Fruit fly (Drosophila melanogaster) whole organism, adult: ENCODE results near the gene CG43318.

ENCODE experiments used
- CG1620 ChIP-seq: fragments of 200-800 bp; sonication (Bioruptor generic); optimal IDR thresholded peaks from 2 replicates; lab custom pipeline; 2016; ENCODE audit warnings: missing biosample characterization, missing genetic modification characterization
- CG33017 ChIP-seq: fragments of 200-800 bp; sonication (Bioruptor generic); optimal IDR thresholded peaks from 2 replicates; lab custom pipeline; 2018; ENCODE audit warnings: missing biosample characterization, mild to moderate bottlenecking, missing genetic modification characterization, moderate library complexity
- Clk ChIP-seq: fragments of 200-800 bp; sonication (Bioruptor generic); optimal IDR thresholded peaks from 2 replicates; lab custom pipeline; 2017; ENCODE audit warnings: missing biosample characterization, missing genetic modification characterization
- Mnt ChIP-seq: fragments of 200-800 bp; sonication (Bioruptor generic); optimal IDR thresholded peaks from 2 replicates; lab custom pipeline; 2016; ENCODE audit warnings: missing biosample characterization, mild to moderate bottlenecking, missing genetic modification characterization
- bab1 ChIP-seq: fragments of 200-800 bp; sonication (Bioruptor generic); optimal IDR thresholded peaks from 3 replicates; lab custom pipeline; 2019; ENCODE audit warnings: missing biosample characterization, mild to moderate bottlenecking, missing genetic modification characterization, moderate library complexity
- cic ChIP-seq: fragments of 200-800 bp; sonication (Bioruptor generic); optimal IDR thresholded peaks from 2 replicates; lab custom pipeline; 2017; ENCODE audit warnings: missing biosample characterization, mild to moderate bottlenecking, missing genetic modification characterization, moderate library complexity
- cnc ChIP-seq, 2 experiments: fragments of >200 bp; optimal IDR thresholded peaks; 2 replicates each; lab custom pipeline; 2017
- kay ChIP-seq: fragments of 200-800 bp; sonication (Bioruptor generic); peaks from one replicate; lab custom pipeline; 2016; ENCODE audit warnings: missing biosample characterization, missing genetic modification characterization, borderline replicate concordance
- pad ChIP-seq: fragments of 200-800 bp; sonication (Bioruptor generic); optimal IDR thresholded peaks from 3 replicates; lab custom pipeline; 2017; ENCODE audit warnings: missing biosample characterization, missing genetic modification characterization, mild to moderate bottlenecking, moderate library complexity, missing genetic modification reagents
- tj ChIP-seq: fragments of 200-800 bp; sonication (Bioruptor generic); optimal IDR thresholded peaks from 3 replicates; lab custom pipeline; 2017; ENCODE audit warnings: missing biosample characterization, mild to moderate bottlenecking, missing genetic modification characterization, moderate library complexity
- toe ChIP-seq: fragments of 200-800 bp; sonication (Bioruptor generic); optimal IDR thresholded peaks from 2 replicates; lab custom pipeline; 2016; ENCODE audit warnings: missing biosample characterization, missing genetic modification characterization

DNA sequence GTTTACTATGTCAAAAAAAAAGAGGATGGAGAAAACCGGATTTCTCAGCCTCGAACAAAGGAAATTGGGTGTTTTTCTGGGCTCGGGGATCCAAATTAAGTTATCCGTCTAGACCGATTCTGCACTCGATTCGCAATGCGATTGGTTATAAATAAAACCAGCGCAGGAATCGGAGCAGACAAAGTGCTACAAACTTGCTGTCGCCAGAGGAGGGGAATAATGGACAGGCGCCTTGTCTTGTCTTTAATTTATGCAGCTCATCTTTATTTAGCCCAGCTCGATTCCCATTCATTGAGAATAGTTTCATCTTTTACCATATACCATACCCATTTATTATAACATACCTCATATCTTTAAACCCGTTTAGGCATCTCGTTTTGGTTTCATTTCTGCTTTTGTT lies 28.6 kb downstream of the CG43318 start:
- TF ChIP-seq toe (GFP tag; lab: Kevin White, UChicago) (no peak), cic (GFP tag; lab: Kevin White, UChicago) (no peak), Clk (GFP tag; lab: Kevin White, UChicago) (no peak), Mnt (GFP tag; lab: Kevin White, UChicago) (no peak), pad (GFP tag; lab: Kevin White, UChicago) (no peak), cnc (optimal IDR thresholded peaks at IDR 0.05; lab: Kevin White, UChicago) (no peak), tj (GFP tag; lab: Kevin White, UChicago) (no peak), kay (no peak), CG1620 (GFP tag; lab: Kevin White, UChicago) (no peak), bab1 (GFP tag; lab: Kevin White, UChicago) (no peak), CG33017 (tag; lab: Kevin White, UChicago) (no peak)
